Worm (Caenorhabditis elegans) whole organism, early embryonic: Measurements from ENCODE around the gene mig-13.

Experiments used
- B0310.2 ChIP-seq: sonication (generic microtip); optimal IDR thresholded peaks from 2 replicates; lab custom pipeline; 2016; ENCODE audit warnings: mild to moderate bottlenecking, missing genetic modification characterization, missing compliant biosample characterization
- F13C5.2 ChIP-seq: sonication (generic microtip); optimal IDR thresholded peaks from 2 replicates; lab custom pipeline; 2017; ENCODE audit warnings: mild to moderate bottlenecking, missing genetic modification characterization, inconsistent platforms, missing compliant biosample characterization
- aly-1 ChIP-seq: sonication (generic microtip); optimal IDR thresholded peaks from 2 replicates; lab custom pipeline; 2016; ENCODE audit warnings: missing genetic modification characterization, missing compliant biosample characterization
- ama-1 ChIP-seq: fragments of 150-350 bp; optimal IDR thresholded peaks from 2 replicates; lab custom pipeline; 2014
- ceh-36 ChIP-seq: sonication (generic microtip); optimal IDR thresholded peaks from 2 replicates; lab custom pipeline; 2016; ENCODE audit warnings: missing genetic modification characterization, inconsistent platforms, missing compliant biosample characterization
- flt-1 ChIP-seq: fragments of 200-800 bp; sonication (Bioruptor generic); IDR thresholded peaks from 2 replicates; pipeline ENCODE4 v1.3.6; 2022; ENCODE audit warnings: missing genetic modification characterization, missing compliant biosample characterization
- hmbx-1 ChIP-seq: sonication (generic microtip); optimal IDR thresholded peaks from 2 replicates; lab custom pipeline; 2016; ENCODE audit warnings: mild to moderate bottlenecking, missing genetic modification characterization, missing compliant biosample characterization
- hmg-4 ChIP-seq: fragments of 200-800 bp; sonication (Bioruptor generic); optimal IDR thresholded peaks from 2 replicates; lab custom pipeline; 2018; ENCODE audit warnings: mild to moderate bottlenecking, missing genetic modification characterization, missing compliant biosample characterization
- hnd-1 ChIP-seq: sonication (generic microtip); optimal IDR thresholded peaks from 2 replicates; lab custom pipeline; 2016; ENCODE audit warnings: missing genetic modification characterization, missing compliant biosample characterization
- pes-1 ChIP-seq: fragments of 200-800 bp; sonication (Bioruptor generic); IDR thresholded peaks from 2 replicates; pipeline ENCODE4 v1.3.6; 2022; ENCODE audit warnings: missing genetic modification reagents, missing genetic modification characterization, missing compliant biosample characterization
- scrt-1 ChIP-seq: fragments of 200-800 bp; sonication (Bioruptor generic); IDR thresholded peaks from 2 replicates; pipeline ENCODE4 v1.3.6; 2022; ENCODE audit warnings: missing genetic modification characterization, missing compliant biosample characterization
- sea-1 ChIP-seq: fragments of 200-800 bp; sonication (Bioruptor generic); conservative IDR thresholded peaks from 2 replicates; pipeline ENCODE4 v1.3.6; 2022; ENCODE audit warnings: missing genetic modification characterization, missing compliant biosample characterization
- tbx-11 ChIP-seq: fragments of 200-800 bp; sonication (Bioruptor generic); IDR thresholded peaks from 2 replicates; pipeline ENCODE4 v1.3.6; 2022; ENCODE audit warnings: missing genetic modification characterization, missing compliant biosample characterization

DNA sequence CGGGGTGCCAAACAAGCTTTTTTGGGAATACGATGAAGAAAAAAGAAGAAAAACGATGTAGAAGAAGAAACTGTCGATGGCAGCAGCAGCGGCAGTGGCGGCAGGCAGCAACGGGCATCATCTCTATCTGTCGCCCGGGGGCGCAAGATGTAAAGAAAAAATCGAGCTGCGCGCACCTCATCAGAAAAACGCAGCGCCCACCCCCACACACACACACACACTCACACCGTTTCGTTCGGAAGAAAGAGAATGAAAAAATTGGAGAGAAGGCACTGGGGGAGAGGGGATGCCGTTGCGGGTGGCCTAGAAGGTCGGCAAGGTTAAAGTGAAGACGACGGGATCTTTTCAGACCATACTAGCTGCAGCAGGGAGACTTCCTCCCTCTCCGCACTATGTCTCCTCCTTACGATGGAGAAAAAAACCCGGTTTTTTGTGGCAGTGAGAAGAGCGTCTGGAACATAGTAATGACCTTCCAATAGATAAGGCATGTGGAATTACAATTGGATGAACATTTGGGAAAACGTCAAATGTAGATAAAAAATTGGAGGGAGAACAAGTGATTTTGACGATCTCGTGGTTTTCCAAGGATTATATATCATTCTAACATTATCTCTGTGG is 13.3 kb upstream of the mig-13 start:
- TF ChIP-seq flt-1 (GFP tag; lab: Robert Waterston, UW) = no peak
- no peak for TF ChIP-seq ama-1
- TF ChIP-seq hmbx-1 = no peak
- TF ChIP-seq tbx-11 (GFP tag; lab: Robert Waterston, UW) = no peak
- TF ChIP-seq B0310.2 (tag; lab: Kevin White, UChicago) = no peak
- TF ChIP-seq F13C5.2 (tag; lab: Kevin White, UChicago) = no peak
- peak; percentile 71 for TF ChIP-seq aly-1
- no peak for TF ChIP-seq sea-1
- TF ChIP-seq ceh-36 (tag; lab: Kevin White, UChicago) = no peak
- TF ChIP-seq hnd-1 = no peak
- TF ChIP-seq hmg-4 (GFP tag; lab: Kevin White, UChicago) = no peak
- no peak for TF ChIP-seq pes-1 (GFP tag; lab: Robert Waterston, UW)
- TF ChIP-seq scrt-1 (GFP tag; lab: Robert Waterston, UW) = no peak
